Worm (Caenorhabditis elegans): ENCODE results near the gene prx-5.
A peak's percentile ranks its signal among the peaks of the same experiment; 100 is the strongest.

The prx-5 gene

ce11 chrII:8733627-8734026 lies 29.0 kb downstream of the prx-5 start:
- TF ChIP-seq klf-2 (GFP tag; conservative IDR thresholded peaks at IDR 0.05) (no peak), ztf-29 (GFP tag; IDR thresholded peaks at IDR 0.05) (no peak)

ce11 chrII:8737456-8737855 lies 32.8 kb downstream of the prx-5 start, which contains the start of gene idpb-4:
Gene idpb-4 (minus strand): TSS chrII:8737556.
- no peak for TF ChIP-seq flt-1 (GFP tag; IDR thresholded peaks at IDR 0.05)
- no peak for TF ChIP-seq klf-2 (GFP tag; conservative IDR thresholded peaks at IDR 0.05)

- no peak for TF ChIP-seq med-1 (GFP tag; optimal IDR thresholded peaks at IDR 0.05; ENCODE audit: insufficient read depth)
- no peak for TF ChIP-seq klf-2 (GFP tag; conservative IDR thresholded peaks at IDR 0.05)
Measured at ce11 chrII:8738244-8738643, 33.6 kb downstream of the prx-5 start.

- TF ChIP-seq klf-2 (GFP tag; conservative IDR thresholded peaks at IDR 0.05) (no peak), T22C8.4 (GFP tag; IDR thresholded peaks at IDR 0.05) (no peak), med-1 (GFP tag; optimal IDR thresholded peaks at IDR 0.05; ENCODE audit: insufficient read depth) (no peak), ztf-23 (GFP tag; IDR thresholded peaks at IDR 0.05) (no peak), tab-1 (GFP tag; IDR thresholded peaks at IDR 0.05) (no peak), ztf-29 (GFP tag; IDR thresholded peaks at IDR 0.05) (no peak), flt-1 (GFP tag; IDR thresholded peaks at IDR 0.05) (no peak), cog-1 (tag; optimal IDR thresholded peaks at IDR 0.05) (no peak)
Measured at ce11 chrII:8738955-8739354, 34.3 kb downstream of the prx-5 start.

ce11 chrII:8740326-8740949 lies 35.8 kb downstream of the prx-5 start:
- TF ChIP-seq tab-1 (GFP tag; IDR thresholded peaks at IDR 0.05) (no peak), ztf-23 (GFP tag; IDR thresholded peaks at IDR 0.05) (no peak), T22C8.4 (GFP tag; IDR thresholded peaks at IDR 0.05) (no peak), klf-2 (GFP tag; conservative IDR thresholded peaks at IDR 0.05) (no peak)

- TF ChIP-seq ztf-23 (GFP tag; IDR thresholded peaks at IDR 0.05) (no peak), klf-2 (GFP tag; conservative IDR thresholded peaks at IDR 0.05) (no peak), med-1 (GFP tag; optimal IDR thresholded peaks at IDR 0.05; ENCODE audit: insufficient read depth) (no peak), T22C8.4 (GFP tag; IDR thresholded peaks at IDR 0.05) (no peak), tab-1 (GFP tag; IDR thresholded peaks at IDR 0.05) (no peak), cog-1 (tag; optimal IDR thresholded peaks at IDR 0.05) (no peak), flt-1 (GFP tag; IDR thresholded peaks at IDR 0.05) (no peak), ztf-29 (GFP tag; IDR thresholded peaks at IDR 0.05) (no peak), ref-1 (GFP tag; conservative IDR thresholded peaks at IDR 0.05) (no peak)
Measured at ce11 chrII:8741277-8741676, 36.7 kb downstream of the prx-5 start.

ce11 chrII:8742006-8742847 lies 37.6 kb downstream of the prx-5 start:
- TF ChIP-seq ztf-23 (GFP tag; IDR thresholded peaks at IDR 0.05) (no peak), T22C8.4 (GFP tag; IDR thresholded peaks at IDR 0.05) (no peak), ztf-29 (GFP tag; IDR thresholded peaks at IDR 0.05) (no peak), cog-1 (tag; optimal IDR thresholded peaks at IDR 0.05) (no peak), tab-1 (GFP tag; IDR thresholded peaks at IDR 0.05) (no peak), flt-1 (GFP tag; IDR thresholded peaks at IDR 0.05) (no peak), med-1 (GFP tag; optimal IDR thresholded peaks at IDR 0.05; ENCODE audit: insufficient read depth) (no peak), klf-2 (GFP tag; conservative IDR thresholded peaks at IDR 0.05) (no peak), ref-1 (GFP tag; conservative IDR thresholded peaks at IDR 0.05) (no peak)

- TF ChIP-seq ref-1 (GFP tag; conservative IDR thresholded peaks at IDR 0.05) (no peak), T22C8.4 (GFP tag; IDR thresholded peaks at IDR 0.05) (no peak), ztf-23 (GFP tag; IDR thresholded peaks at IDR 0.05) (no peak), ztf-29 (GFP tag; IDR thresholded peaks at IDR 0.05) (no peak), tab-1 (GFP tag; IDR thresholded peaks at IDR 0.05) (no peak), klf-2 (GFP tag; conservative IDR thresholded peaks at IDR 0.05) (no peak), flt-1 (GFP tag; IDR thresholded peaks at IDR 0.05) (no peak), med-1 (GFP tag; optimal IDR thresholded peaks at IDR 0.05; ENCODE audit: insufficient read depth) (no peak), cog-1 (tag; optimal IDR thresholded peaks at IDR 0.05) (no peak)
Measured at ce11 chrII:8742972-8743371, 38.3 kb downstream of the prx-5 start.

ce11 chrII:8743379-8744173 lies 39.0 kb downstream of the prx-5 start, which contains the start of gene mak-1:
Gene mak-1 (plus strand): TSS chrII:8744071.
- no peak for TF ChIP-seq med-1 (GFP tag; optimal IDR thresholded peaks at IDR 0.05; ENCODE audit: insufficient read depth)
- 0 out of 2 replicates have a peak, but pooled peaks have one; percentile 22 for TF ChIP-seq T22C8.4 (GFP tag; IDR thresholded peaks at IDR 0.05)
- TF ChIP-seq ref-1 (GFP tag; conservative IDR thresholded peaks at IDR 0.05): no peak
